Worm (Caenorhabditis elegans): ENCODE results near the gene T04B2.3.

Gene T04B2.3

DNA sequence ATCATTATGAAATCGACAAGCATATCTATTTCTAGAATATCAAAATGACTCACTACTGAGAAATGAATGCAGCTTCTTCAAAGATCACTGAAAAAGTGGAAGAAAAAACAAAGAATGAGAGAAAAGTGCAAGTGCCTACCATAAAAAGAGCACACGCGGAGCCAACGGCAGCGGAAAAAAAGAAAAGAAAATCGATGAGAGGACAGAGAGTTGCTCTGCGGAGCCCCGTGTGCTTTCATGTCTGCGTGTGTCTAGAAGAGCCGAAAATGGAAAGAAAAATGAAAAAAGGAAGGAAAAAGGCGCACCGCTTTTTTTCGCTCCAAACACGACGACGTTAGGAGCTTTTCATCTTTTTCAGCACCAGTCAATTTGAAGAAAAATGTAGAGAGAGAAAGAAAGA is 15.5 kb downstream of the T04B2.3 start, which contains the start of gene ipla-7:
ipla-7 (minus strand) TSS at position 122 of the 400 bp plus-strand sequence.
- TF ChIP-seq elt-1 (tag; optimal IDR thresholded peaks at IDR 0.05) = no peak
- TF ChIP-seq nhr-28 (tag; optimal IDR thresholded peaks at IDR 0.05) = no peak
- peak; percentile 30 for TF ChIP-seq pqm-1 (tag; optimal IDR thresholded peaks at IDR 0.05)
- no peak for TF ChIP-seq egl-5 (tag; optimal IDR thresholded peaks at IDR 0.05)
- no peak for TF ChIP-seq fkh-2 (tag; optimal IDR thresholded peaks at IDR 0.05)
- TF ChIP-seq ceh-28 (tag; optimal IDR thresholded peaks at IDR 0.05) = no peak
- TF ChIP-seq nhr-11 (tag; optimal IDR thresholded peaks at IDR 0.05) = no peak
- no peak for TF ChIP-seq nhr-23 (tag; optimal IDR thresholded peaks at IDR 0.05)
- no peak for TF ChIP-seq lsy-12 (tag; optimal IDR thresholded peaks at IDR 0.05)
- peak; percentile 4 for TF ChIP-seq lin-39 (tag; optimal IDR thresholded peaks at IDR 0.05)
- peak; percentile 73 for TF ChIP-seq hmg-11 (tag; optimal IDR thresholded peaks at IDR 0.05)
- no peak for TF ChIP-seq ZK546.5 (tag; optimal IDR thresholded peaks at IDR 0.05)
- no peak for TF ChIP-seq ceh-9 (tag; optimal IDR thresholded peaks at IDR 0.05)
- TF ChIP-seq R02D3.7 (tag; optimal IDR thresholded peaks at IDR 0.05) = no peak
- TF ChIP-seq nhr-67 (tag; optimal IDR thresholded peaks at IDR 0.05) = no peak
- peak; percentile 12 for TF ChIP-seq lin-15B (tag; optimal IDR thresholded peaks at IDR 0.05)
- TF ChIP-seq fkh-10 (GFP tag; optimal IDR thresholded peaks at IDR 0.05) = peak; percentile 73
- peak; percentile 14 for TF ChIP-seq elt-2 (tag; optimal IDR thresholded peaks at IDR 0.05)
- TF ChIP-seq nfya-1 (tag; optimal IDR thresholded peaks at IDR 0.05; ENCODE audit: insufficient read depth) = peak; percentile 67
- no peak for TF ChIP-seq snpc-4 (tag; optimal IDR thresholded peaks at IDR 0.05)

DNA sequence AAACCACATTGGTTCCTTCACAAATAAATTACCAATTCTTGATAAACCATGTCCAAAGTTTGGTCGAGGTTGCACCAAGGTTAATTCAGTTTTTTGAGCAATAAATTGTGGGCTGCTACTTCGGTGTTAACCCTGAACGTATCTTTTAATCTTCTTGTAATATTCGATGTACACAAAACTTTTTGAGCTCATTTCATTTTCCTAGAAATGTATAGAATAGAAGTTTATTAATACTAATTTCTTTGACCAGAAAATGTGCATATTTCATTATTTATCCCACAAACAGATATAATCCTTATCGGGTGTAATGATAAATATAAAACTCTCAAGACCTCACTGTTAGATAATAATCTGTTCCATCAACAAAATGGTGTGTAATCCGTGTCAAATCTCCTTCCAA is 16.7 kb downstream of the T04B2.3 start:
- TF ChIP-seq nhr-43 (tag; optimal IDR thresholded peaks at IDR 0.05; ENCODE audit: poor library complexity, severe bottlenecking) (no peak), hmg-11 (tag; optimal IDR thresholded peaks at IDR 0.05) (no peak), nhr-67 (tag; optimal IDR thresholded peaks at IDR 0.05) (no peak), fkh-10 (GFP tag; optimal IDR thresholded peaks at IDR 0.05) (no peak), ztf-4 (tag; optimal IDR thresholded peaks at IDR 0.05) (no peak), mdl-1 (tag; optimal IDR thresholded peaks at IDR 0.05) (no peak), skn-1 (tag; optimal IDR thresholded peaks at IDR 0.05) (no peak), zag-1 (tag; optimal IDR thresholded peaks at IDR 0.05) (no peak), R02D3.7 (tag; optimal IDR thresholded peaks at IDR 0.05) (no peak), nhr-12 (tag; optimal IDR thresholded peaks at IDR 0.05) (no peak), nhr-77 (tag; optimal IDR thresholded peaks at IDR 0.05) (no peak), daf-12 (tag; optimal IDR thresholded peaks at IDR 0.05) (no peak)

DNA sequence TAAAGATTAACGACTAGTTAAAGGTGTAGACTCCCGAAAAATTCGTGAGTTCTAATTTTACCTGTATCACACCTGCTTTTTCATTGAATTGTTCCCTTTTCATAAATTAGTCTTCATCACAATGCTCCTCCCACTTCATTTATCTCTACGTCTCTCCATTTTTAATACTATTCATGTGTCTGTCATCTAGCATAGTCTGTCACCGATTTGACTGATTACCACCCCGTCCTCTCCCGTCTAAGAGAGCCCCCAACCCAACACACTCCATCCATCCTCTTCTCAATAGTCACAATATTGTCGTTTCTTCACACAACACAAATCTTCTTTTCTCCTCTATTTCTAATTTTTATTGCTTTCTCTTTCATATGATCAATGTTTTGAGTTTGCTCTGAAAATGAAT is 18.0 kb downstream of the T04B2.3 start:
- TF ChIP-seq lin-39 (tag; optimal IDR thresholded peaks at IDR 0.05) (peak; percentile 74), tbx-2 (tag; optimal IDR thresholded peaks at IDR 0.05) (no peak), unc-62 (GFP tag; optimal IDR thresholded peaks at IDR 0.05) (peak; percentile 36), fkh-2 (tag; optimal IDR thresholded peaks at IDR 0.05) (no peak), nhr-237 (tag; optimal IDR thresholded peaks at IDR 0.05) (no peak)

DNA sequence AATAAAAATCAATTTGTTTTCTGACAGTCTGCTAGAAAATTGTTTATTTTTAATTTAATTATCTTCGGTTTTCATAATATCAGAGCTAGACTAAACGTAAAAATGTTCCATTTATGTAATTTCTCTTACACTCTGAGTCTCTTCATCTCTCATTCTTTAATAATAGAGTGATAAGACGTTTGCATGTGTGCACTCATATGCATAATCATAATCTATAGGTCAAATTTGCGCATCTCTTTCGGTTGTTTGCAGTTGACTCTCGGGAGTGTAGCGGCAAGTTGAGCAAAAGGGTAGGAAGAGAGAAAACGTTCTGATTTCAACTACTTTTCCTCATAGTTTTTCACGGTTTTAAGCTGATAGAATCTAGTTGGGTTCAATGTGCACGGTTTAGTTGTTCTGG is 19.2 kb downstream of the T04B2.3 start:
- TF ChIP-seq elt-2 (tag; optimal IDR thresholded peaks at IDR 0.05) (peak; percentile 44), lsy-12 (tag; optimal IDR thresholded peaks at IDR 0.05) (no peak), pqm-1 (tag; optimal IDR thresholded peaks at IDR 0.05) (peak; percentile 10)

DNA sequence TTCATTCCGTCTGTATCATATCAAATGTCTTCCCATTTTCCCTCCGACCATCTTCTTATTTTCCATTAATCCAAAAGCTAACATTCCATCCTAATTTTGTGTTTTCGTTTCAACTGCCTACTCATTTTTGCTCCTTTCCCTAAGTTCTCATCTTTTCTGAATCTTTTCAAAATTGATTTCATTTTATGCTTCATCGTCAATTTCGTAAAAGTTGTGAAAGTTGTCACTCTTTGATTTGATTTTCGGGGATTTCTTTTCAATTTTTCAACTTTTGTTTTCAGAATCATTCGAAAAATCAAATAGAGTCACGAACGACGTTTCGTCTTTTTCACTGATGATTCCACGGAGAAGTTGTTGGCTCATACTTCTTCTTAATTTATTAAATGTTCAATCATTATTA is 20.3 kb downstream of the T04B2.3 start, which contains the start of gene cwn-2:
cwn-2 (plus strand) TSS at position 276 of the 400 bp plus-strand sequence.
- TF ChIP-seq nhr-67 (tag; optimal IDR thresholded peaks at IDR 0.05) = no peak
- TF ChIP-seq fkh-10 (GFP tag; optimal IDR thresholded peaks at IDR 0.05) = peak; percentile 94

DNA sequence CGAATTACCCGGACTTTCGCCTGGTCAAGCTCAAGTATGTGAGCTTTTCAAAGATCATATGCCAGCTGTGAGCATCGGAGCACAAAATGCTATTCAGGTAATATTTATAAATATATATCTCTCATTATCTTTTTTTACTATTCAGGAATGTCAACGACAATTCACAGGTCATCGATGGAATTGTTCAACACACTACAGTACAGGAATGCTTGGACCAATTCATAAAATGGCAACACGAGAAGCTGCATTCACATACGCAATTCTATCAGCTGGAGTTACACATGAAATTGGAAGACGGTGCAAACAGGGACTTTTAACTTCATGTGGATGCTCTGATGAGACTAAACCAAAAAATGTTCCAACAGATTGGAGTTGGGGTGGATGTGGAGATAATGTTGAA is 21.1 kb downstream of the T04B2.3 start:
- TF ChIP-seq sea-2 (GFP tag; optimal IDR thresholded peaks at IDR 0.05) = no peak
- TF ChIP-seq ztf-11 (tag; optimal IDR thresholded peaks at IDR 0.05) = no peak
- no peak for TF ChIP-seq pha-4 (tag; optimal IDR thresholded peaks at IDR 0.05)
- TF ChIP-seq ceh-28 (tag; optimal IDR thresholded peaks at IDR 0.05) = no peak
- TF ChIP-seq aly-2 (tag; optimal IDR thresholded peaks at IDR 0.05) = no peak
- no peak for TF ChIP-seq tbx-2 (tag; optimal IDR thresholded peaks at IDR 0.05)
- no peak for TF ChIP-seq nhr-67 (tag; optimal IDR thresholded peaks at IDR 0.05)
- no peak for TF ChIP-seq ceh-82 (tag; optimal IDR thresholded peaks at IDR 0.05)
- TF ChIP-seq ZK546.5 (tag; optimal IDR thresholded peaks at IDR 0.05) = no peak
- TF ChIP-seq nhr-43 (tag; optimal IDR thresholded peaks at IDR 0.05; ENCODE audit: poor library complexity, severe bottlenecking) = no peak
- no peak for TF ChIP-seq pqm-1 (tag; optimal IDR thresholded peaks at IDR 0.05)
- TF ChIP-seq R02D3.7 (tag; optimal IDR thresholded peaks at IDR 0.05) = no peak
- TF ChIP-seq ceh-9 (tag; optimal IDR thresholded peaks at IDR 0.05) = no peak
- no peak for TF ChIP-seq egl-27 (tag; optimal IDR thresholded peaks at IDR 0.05)
- TF ChIP-seq nhr-25 (tag; optimal IDR thresholded peaks at IDR 0.05) = no peak
- no peak for TF ChIP-seq fos-1 (tag; optimal IDR thresholded peaks at IDR 0.05)
- TF ChIP-seq hmg-11 (tag; optimal IDR thresholded peaks at IDR 0.05) = no peak
- no peak for TF ChIP-seq snpc-4 (tag; optimal IDR thresholded peaks at IDR 0.05)
